Fruit fly (Drosophila melanogaster): ENCODE data around the gene Tudor-SN.

Tudor-SN gene

DNA sequence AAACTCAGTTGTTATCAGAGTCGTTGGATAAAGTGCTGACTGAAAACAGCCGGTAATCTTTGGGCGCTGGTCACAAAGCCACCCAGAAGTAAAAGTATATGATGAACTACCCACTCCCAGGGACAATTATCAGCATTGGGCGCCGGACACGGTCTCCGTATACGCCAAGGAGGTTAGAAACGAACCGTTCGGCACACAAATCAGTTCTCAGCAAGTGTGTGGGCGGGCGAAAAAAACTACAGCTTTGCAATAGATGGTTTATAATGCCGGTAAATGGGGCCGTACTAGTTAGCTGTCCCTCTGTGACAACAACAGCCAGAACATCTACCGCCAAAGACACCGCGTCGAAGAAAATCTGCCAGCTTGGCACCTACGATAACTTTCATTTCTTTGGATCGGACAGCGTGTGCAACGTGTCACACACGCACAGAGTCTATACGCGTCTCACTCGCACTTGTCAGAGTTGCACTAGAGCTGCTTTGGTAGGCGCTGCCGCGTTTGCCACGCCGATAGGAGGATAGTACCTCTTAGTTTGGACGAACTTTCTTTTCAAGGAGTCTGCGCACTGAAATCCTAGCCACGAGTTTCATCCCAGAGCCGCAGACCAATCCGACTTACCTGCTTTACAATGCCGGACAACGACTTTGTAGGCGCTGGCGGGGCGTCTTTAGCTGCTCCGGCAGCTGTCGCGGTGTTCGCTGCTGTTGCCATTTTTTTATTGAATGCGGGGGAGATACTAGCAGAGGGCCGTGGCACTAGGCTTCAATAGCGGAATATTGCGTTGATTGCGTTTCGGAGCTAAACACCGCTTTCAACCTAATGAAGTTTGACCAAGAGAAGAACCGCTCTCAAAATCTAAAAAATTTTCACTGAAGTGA, 441 bp downstream of the Tudor-SN start (continued):
- TF ChIP-seq CG7839 (tag; optimal IDR thresholded peaks at IDR 0.05), result no peak
- TF ChIP-seq gt (GFP tag; IDR thresholded peaks at IDR 0.05), result no peak
- no peak for TF ChIP-seq lov (optimal IDR thresholded peaks at IDR 0.05)
- no peak for TF ChIP-seq lov (GFP tag; IDR thresholded peaks at IDR 0.05)
- TF ChIP-seq ind (GFP tag; optimal IDR thresholded peaks at IDR 0.05), result no peak
- no peak for TF ChIP-seq CG7987 (GFP tag; optimal IDR thresholded peaks at IDR 0.05)
- peak; percentile 42; the same call in 1 of the 2 replicates for TF ChIP-seq Dref (GFP tag; IDR thresholded peaks at IDR 0.05)
- TF ChIP-seq chm (GFP tag; IDR thresholded peaks at IDR 0.05), result no peak; the same call in 1 of the 2 replicates
- no peak for TF ChIP-seq Rfx (GFP tag; IDR thresholded peaks at IDR 0.05)
- TF ChIP-seq MESR4 (GFP tag; optimal IDR thresholded peaks at IDR 0.05), result peak; percentile 70
- no peak for TF ChIP-seq crp (GFP tag; optimal IDR thresholded peaks at IDR 0.05)
- TF ChIP-seq CG30403 (GFP tag; optimal IDR thresholded peaks at IDR 0.05), result no peak
- peak; percentile 39 for TF ChIP-seq YL-1 (GFP tag; optimal IDR thresholded peaks at IDR 0.05)
- TF ChIP-seq CG5180 (GFP tag; optimal IDR thresholded peaks at IDR 0.05), result no peak
- no peak for TF ChIP-seq CG9437 (GFP tag; optimal IDR thresholded peaks at IDR 0.05)
- TF ChIP-seq ewg (GFP tag; optimal IDR thresholded peaks at IDR 0.05), result peak; percentile 20
- no peak for TF ChIP-seq ap (GFP tag; IDR thresholded peaks at IDR 0.05)
- TF ChIP-seq D19A (tag; optimal IDR thresholded peaks at IDR 0.05), result no peak
- TF ChIP-seq gro (GFP tag; optimal IDR thresholded peaks at IDR 0.05), result no peak

DNA sequence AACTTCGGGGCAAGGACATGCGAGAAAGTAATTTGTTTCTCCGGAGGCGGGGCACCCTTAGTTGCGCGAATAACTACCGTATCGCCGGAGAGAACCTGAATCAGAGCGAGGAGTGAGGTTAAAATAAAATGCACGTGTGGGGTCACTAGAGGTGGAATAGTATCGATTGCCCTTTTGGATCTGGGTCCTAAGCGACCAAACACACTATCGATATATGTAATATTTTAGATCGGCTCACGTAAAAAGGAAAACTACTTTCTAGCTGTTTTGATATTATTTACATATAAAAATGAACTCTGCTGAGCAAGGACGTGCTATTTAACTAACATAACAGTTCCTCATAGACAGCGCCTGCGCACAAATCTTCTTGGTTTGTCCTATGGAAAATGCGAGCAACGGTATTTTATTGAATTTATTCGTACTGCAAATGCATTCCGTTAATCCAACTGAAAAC, 1.4 kb downstream of the Tudor-SN start:
- TF ChIP-seq Max (GFP tag; optimal IDR thresholded peaks at IDR 0.05) (peak; percentile 85), CG2120 (GFP tag; optimal IDR thresholded peaks at IDR 0.05) (no peak), CG4820 (GFP tag; optimal IDR thresholded peaks at IDR 0.05) (no peak), ssp (GFP tag; IDR thresholded peaks at IDR 0.05) (no peak), C15 (GFP tag; IDR thresholded peaks at IDR 0.05) (no peak), CG1647 (GFP tag; optimal IDR thresholded peaks at IDR 0.05) (no peak), CG3838 (GFP tag; optimal IDR thresholded peaks at IDR 0.05) (no peak), CG34376 (GFP tag; optimal IDR thresholded peaks at IDR 0.05) (peak; percentile 43), CG12236 (GFP tag; optimal IDR thresholded peaks at IDR 0.05) (no peak), usp (GFP tag; optimal IDR thresholded peaks at IDR 0.05) (no peak), nau (GFP tag; optimal IDR thresholded peaks at IDR 0.05) (no peak), pho (GFP tag; optimal IDR thresholded peaks at IDR 0.05) (no peak), stc (GFP tag; IDR thresholded peaks at IDR 0.05) (no peak), cato (GFP tag; optimal IDR thresholded peaks at IDR 0.05; ENCODE audit: borderline replicate concordance) (no peak), kah (GFP tag; optimal IDR thresholded peaks at IDR 0.05) (no peak), btn (GFP tag; optimal IDR thresholded peaks at IDR 0.05) (no peak), sima (GFP tag; optimal IDR thresholded peaks at IDR 0.05) (no peak), CG9437 (GFP tag; optimal IDR thresholded peaks at IDR 0.05) (no peak), CG31388 (GFP tag; optimal IDR thresholded peaks at IDR 0.05) (no peak), trh (GFP tag; optimal IDR thresholded peaks at IDR 0.05) (no peak), p53 (GFP tag; optimal IDR thresholded peaks at IDR 0.05) (no peak), Optix (GFP tag; IDR thresholded peaks at IDR 0.05) (no peak), sqz (GFP tag; optimal IDR thresholded peaks at IDR 0.05) (no peak), HLH4C (GFP tag; IDR thresholded peaks at IDR 0.05; ENCODE audit: partially characterized antibody) (peak; percentile 70), CG2199 (GFP tag; IDR thresholded peaks at IDR 0.05) (0 out of 3 replicates have a peak, but pooled peaks have one; percentile 51), slp2 (GFP tag; optimal IDR thresholded peaks at IDR 0.05) (no peak), CG2889 (GFP tag; IDR thresholded peaks at IDR 0.05) (no peak), pita (GFP tag; optimal IDR thresholded peaks at IDR 0.05) (no peak), Vsx1 (GFP tag; optimal IDR thresholded peaks at IDR 0.05) (no peak), fd64A (GFP tag; optimal IDR thresholded peaks at IDR 0.05) (no peak), CG6854 (GFP tag; optimal IDR thresholded peaks at IDR 0.05) (peak; percentile 6), run (tag; optimal IDR thresholded peaks at IDR 0.05) (no peak)
